Fruit fly (Drosophila melanogaster): ENCODE data around the gene Non2.

Gene Non2

DNA sequence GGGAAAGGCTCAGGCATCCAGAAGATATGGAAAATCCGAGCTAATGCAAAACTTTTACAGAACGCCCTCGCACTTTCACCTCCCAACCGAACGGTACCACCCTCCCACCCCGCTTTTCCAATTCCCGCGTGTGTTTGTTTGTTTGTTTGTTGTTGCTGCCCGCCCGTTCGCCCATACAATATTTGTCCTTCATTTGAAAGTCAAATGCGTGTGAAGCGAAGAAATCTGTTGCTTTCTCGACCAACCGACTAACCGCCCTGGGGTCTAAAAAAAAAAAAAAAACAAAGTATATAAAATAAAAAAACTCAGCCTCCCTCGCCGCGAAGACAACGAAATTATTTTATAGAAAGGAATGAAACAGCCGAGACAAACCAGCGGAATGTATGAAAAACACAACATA lies 18.4 kb upstream of the Non2 start:
- TF ChIP-seq GATAd (GFP tag; optimal IDR thresholded peaks at IDR 0.05) (no peak), rgr (GFP tag; optimal IDR thresholded peaks at IDR 0.05) (no peak)

DNA sequence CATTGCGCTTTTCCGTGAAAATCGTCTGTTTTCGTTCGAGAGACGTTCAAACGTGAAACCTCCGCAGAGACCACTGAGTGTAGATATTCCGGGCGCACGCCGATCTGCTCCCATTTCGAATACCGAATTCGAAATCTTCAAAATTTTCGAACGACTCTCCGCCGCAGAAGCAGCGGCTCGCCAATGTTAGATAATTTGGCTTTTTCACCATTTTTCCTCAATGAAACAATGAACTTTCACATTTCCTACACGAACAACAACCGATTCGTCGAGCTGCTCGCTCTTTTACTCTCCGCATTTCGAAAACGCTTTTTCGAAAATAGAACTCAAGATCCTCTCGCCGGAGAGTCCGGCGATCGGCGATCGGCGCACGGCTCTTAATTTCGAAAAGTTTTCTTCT lies 4.7 kb upstream of the Non2 start:
- TF ChIP-seq rgr (GFP tag; optimal IDR thresholded peaks at IDR 0.05) (no peak), Vsx2 (GFP tag; optimal IDR thresholded peaks at IDR 0.05; ENCODE audit: partially characterized antibody) (no peak), dmrt93B (GFP tag; optimal IDR thresholded peaks at IDR 0.05) (no peak), tai (GFP tag; optimal IDR thresholded peaks at IDR 0.05) (no peak), pan (optimal IDR thresholded peaks at IDR 0.05) (no peak), ey (GFP tag; optimal IDR thresholded peaks at IDR 0.05) (no peak), Rel (GFP tag; optimal IDR thresholded peaks at IDR 0.05) (no peak), Rel (tag; optimal IDR thresholded peaks at IDR 0.05) (no peak), psq (GFP tag; optimal IDR thresholded peaks at IDR 0.05) (no peak), br (GFP tag; optimal IDR thresholded peaks at IDR 0.05) (no peak), fru (GFP tag; optimal IDR thresholded peaks at IDR 0.05) (no peak), dsf (GFP tag; optimal IDR thresholded peaks at IDR 0.05; ENCODE audit: borderline replicate concordance) (no peak), HLH106 (tag; optimal IDR thresholded peaks at IDR 0.05) (no peak)

DNA sequence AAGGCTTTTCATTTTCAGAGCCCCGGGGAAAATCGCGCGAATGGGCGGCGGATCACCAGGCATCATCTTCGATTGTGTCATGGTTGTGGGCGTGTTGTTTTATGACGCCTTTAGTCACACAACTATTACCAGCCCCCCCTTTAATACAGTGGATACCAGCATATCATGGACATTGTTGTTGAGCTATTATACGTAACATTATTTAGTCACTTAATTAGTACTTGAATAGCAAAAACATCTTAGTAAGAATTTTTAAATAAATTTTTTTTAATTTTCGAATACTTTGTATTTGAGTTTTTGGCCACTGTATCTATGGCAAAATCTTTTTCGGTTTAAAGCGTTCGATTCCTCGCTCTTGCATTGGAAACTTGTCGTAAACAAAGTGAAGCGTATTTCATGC lies 3.0 kb upstream of the Non2 start:
- TF ChIP-seq CG32264 (GFP tag; optimal IDR thresholded peaks at IDR 0.05) (no peak), HLH106 (tag; optimal IDR thresholded peaks at IDR 0.05) (no peak), Hr78 (GFP tag; optimal IDR thresholded peaks at IDR 0.05) (no peak), fru (GFP tag; optimal IDR thresholded peaks at IDR 0.05) (no peak), Vsx2 (GFP tag; optimal IDR thresholded peaks at IDR 0.05; ENCODE audit: partially characterized antibody) (no peak), tai (GFP tag; optimal IDR thresholded peaks at IDR 0.05) (no peak), dsf (GFP tag; optimal IDR thresholded peaks at IDR 0.05; ENCODE audit: borderline replicate concordance) (no peak), ey (GFP tag; optimal IDR thresholded peaks at IDR 0.05) (no peak), foxo (GFP tag; optimal IDR thresholded peaks at IDR 0.05) (no peak), dmrt93B (GFP tag; optimal IDR thresholded peaks at IDR 0.05) (no peak), br (GFP tag; optimal IDR thresholded peaks at IDR 0.05) (no peak), jim (GFP tag; optimal IDR thresholded peaks at IDR 0.05) (no peak), N (GFP tag; optimal IDR thresholded peaks at IDR 0.05) (no peak), Hnf4 (GFP tag; optimal IDR thresholded peaks at IDR 0.05) (no peak), brk (GFP tag; optimal IDR thresholded peaks at IDR 0.05) (no peak)

DNA sequence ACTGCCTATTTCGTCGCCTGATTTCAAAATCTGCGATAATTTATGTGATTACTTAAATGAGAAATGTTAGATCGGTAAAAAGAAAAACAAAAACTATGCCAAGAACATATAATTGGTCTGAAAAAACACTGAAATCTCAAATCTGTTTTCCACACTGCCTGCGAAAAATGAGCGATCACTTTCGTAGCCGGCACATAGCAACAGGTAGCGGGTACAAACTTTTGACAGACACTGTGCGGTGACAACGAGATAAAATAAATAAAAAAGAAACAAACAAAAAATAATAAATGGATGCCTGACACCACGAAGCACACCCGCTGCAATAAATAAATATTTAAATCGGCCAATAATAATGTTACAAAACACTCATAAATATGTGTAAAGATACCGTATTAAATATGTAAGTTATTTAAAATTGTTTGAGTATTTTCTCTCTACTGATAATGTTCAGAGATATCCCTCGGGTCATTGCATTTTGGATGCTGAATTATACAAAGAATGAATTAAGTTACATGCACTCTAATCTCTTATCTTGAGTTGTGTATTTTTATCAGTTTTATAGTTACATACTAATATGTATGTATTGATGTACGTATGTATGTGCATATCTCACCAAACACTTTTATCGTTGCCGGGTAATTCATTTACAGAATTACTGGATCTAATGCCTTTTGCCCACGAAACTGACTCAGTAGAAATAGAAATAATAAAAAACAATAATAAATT lies 1.6 kb upstream of the Non2 start:
- TF ChIP-seq rgr (GFP tag; optimal IDR thresholded peaks at IDR 0.05) (peak; percentile 35), ey (GFP tag; optimal IDR thresholded peaks at IDR 0.05) (peak; percentile 24), psq (GFP tag; optimal IDR thresholded peaks at IDR 0.05) (no peak), h (GFP tag; optimal IDR thresholded peaks at IDR 0.05) (peak; percentile 28), sage (GFP tag; optimal IDR thresholded peaks at IDR 0.05) (no peak), foxo (GFP tag; optimal IDR thresholded peaks at IDR 0.05) (peak in 1 of 2 experiments; percentile 47), fru (GFP tag; optimal IDR thresholded peaks at IDR 0.05) (peak; percentile 6), jim (GFP tag; optimal IDR thresholded peaks at IDR 0.05) (peak; percentile 40)

DNA sequence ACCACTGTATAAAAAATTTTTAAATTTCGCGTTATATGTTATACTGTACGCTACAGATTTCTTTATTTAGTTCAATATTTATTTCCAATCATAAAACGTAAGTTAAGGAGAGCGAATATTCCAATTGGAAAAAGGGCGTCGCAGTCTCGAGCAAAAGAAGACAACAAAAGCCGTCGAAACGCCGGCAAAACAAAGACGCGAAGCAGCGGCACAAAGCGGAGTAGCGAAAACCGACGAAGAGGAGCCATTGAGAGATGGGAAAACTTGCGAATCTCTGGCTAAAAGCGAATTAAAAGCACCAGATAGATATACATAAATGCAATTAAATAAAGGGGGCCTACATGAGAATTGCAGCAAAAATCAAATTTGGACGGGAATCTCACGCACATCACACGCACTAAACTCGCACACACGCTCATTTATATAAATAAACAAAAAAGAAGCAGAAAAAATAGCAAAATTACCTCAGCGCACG lies 968 bp upstream of the Non2 start:
- TF ChIP-seq Rel (GFP tag; optimal IDR thresholded peaks at IDR 0.05) (peak; percentile 42), Rel (tag; optimal IDR thresholded peaks at IDR 0.05) (no peak), psq (GFP tag; optimal IDR thresholded peaks at IDR 0.05) (peak; percentile 91), OdsH (GFP tag; optimal IDR thresholded peaks at IDR 0.05) (no peak)

DNA sequence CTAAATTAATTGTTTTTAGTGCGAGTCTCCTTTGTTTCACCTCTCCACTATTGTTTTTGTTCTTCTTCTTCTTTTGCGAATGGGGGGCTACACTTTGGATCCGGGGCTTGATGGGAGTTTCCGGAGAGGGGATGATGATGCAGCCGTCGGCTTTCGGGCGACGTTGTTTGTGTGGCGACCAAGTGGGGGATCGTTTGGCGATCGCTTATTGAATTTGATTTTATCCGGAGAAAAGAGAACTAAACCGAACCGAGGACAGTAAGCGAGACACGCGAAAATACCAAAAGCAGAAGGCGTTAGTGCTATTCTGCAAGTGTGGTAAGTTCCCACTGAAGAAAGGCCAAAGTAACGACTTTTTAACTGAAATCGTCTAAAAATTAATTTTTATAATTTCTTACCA lies 5.2 kb downstream of the Non2 start, which contains the start of gene AhcyL1:
Gene AhcyL1, minus strand, starts transcription at position 281 of the 400 bp plus-strand sequence.
- TF ChIP-seq Rel (GFP tag; optimal IDR thresholded peaks at IDR 0.05) (no peak), Rel (tag; optimal IDR thresholded peaks at IDR 0.05) (peak; percentile 55), N (GFP tag; optimal IDR thresholded peaks at IDR 0.05) (no peak), Sp1 (GFP tag; optimal IDR thresholded peaks at IDR 0.05) (no peak)

DNA sequence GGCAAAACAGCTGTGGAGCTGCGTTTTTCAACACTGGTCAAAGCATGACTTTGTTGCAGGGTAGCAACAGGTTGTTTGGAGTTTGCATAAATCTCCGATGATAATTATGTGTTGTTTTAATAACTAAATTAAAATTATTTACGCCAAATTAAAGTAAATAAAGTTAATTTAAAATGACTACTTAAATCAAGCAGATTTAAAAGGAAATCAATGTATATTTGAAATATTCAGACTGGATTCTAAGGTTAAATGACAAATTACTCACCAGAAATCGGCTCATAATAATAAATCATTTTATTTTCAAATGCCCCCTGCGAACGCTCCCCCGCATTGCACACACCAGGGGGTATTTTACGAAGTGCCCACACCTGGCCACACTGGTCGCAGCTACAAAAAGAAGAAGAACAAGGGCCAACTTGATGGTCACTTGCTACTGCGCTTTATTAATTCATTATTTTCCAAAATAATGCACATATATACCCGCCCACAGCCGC lies 7.2 kb downstream of the Non2 start, which contains the start of the genes CG12093 and Atg2:
Gene CG12093, minus strand, starts transcription at position 40 of the 494 bp plus-strand sequence.
Gene Atg2, plus strand, starts transcription at position 371 of the 494 bp plus-strand sequence.
- TF ChIP-seq dmrt93B (GFP tag; optimal IDR thresholded peaks at IDR 0.05) (peak; percentile 87), fru (GFP tag; optimal IDR thresholded peaks at IDR 0.05) (peak; percentile 90), Rel (GFP tag; optimal IDR thresholded peaks at IDR 0.05) (no peak), Rel (tag; optimal IDR thresholded peaks at IDR 0.05) (peak; percentile 81), woc (GFP tag; optimal IDR thresholded peaks at IDR 0.05) (peak; percentile 87), tai (GFP tag; optimal IDR thresholded peaks at IDR 0.05) (no peak), HLH106 (tag; optimal IDR thresholded peaks at IDR 0.05) (peak; percentile 96), CG32264 (GFP tag; optimal IDR thresholded peaks at IDR 0.05) (peak; percentile 47), usp (GFP tag; optimal IDR thresholded peaks at IDR 0.05) (no peak), Vsx2 (GFP tag; optimal IDR thresholded peaks at IDR 0.05; ENCODE audit: partially characterized antibody) (no peak), OdsH (GFP tag; optimal IDR thresholded peaks at IDR 0.05) (peak; percentile 93), N (GFP tag; optimal IDR thresholded peaks at IDR 0.05) (no peak), Dfd (GFP tag; optimal IDR thresholded peaks at IDR 0.05) (no peak), dl (GFP tag; optimal IDR thresholded peaks at IDR 0.05; ENCODE audit: insufficient read depth in 1 of 2, partially characterized antibody in 2 of 2) (no peak), rgr (GFP tag; optimal IDR thresholded peaks at IDR 0.05) (peak; percentile 94), CG9705 (GFP tag; optimal IDR thresholded peaks at IDR 0.05) (peak; percentile 92), GATAd (GFP tag; optimal IDR thresholded peaks at IDR 0.05) (peak; percentile 78), Hr78 (GFP tag; optimal IDR thresholded peaks at IDR 0.05) (no peak), sv (GFP tag; optimal IDR thresholded peaks at IDR 0.05) (peak; percentile 92), psq (GFP tag; optimal IDR thresholded peaks at IDR 0.05) (peak; percentile 89), ey (GFP tag; optimal IDR thresholded peaks at IDR 0.05) (peak; percentile 90), Hr83 (GFP tag; optimal IDR thresholded peaks at IDR 0.05; ENCODE audit: poor library complexity, severe bottlenecking) (peak; percentile 62)
